Fruit fly (Drosophila melanogaster) whole organism, prepupa: ENCODE data around the gene sing.

Experiments used
- CG10631 ChIP-seq: fragments of 200-800 bp; sonication (Bioruptor generic); optimal IDR thresholded peaks from 2 replicates; lab custom pipeline; 2016; ENCODE audit warnings: missing biosample characterization, missing genetic modification characterization
- CG10669 ChIP-seq: fragments of 200-800 bp; sonication (Bioruptor generic); optimal IDR thresholded peaks from 3 replicates; lab custom pipeline; 2018; ENCODE audit warnings: missing biosample characterization, mild to moderate bottlenecking, missing genetic modification characterization, moderate library complexity
- CG11294 ChIP-seq: fragments of 200-800 bp; sonication (Bioruptor generic); IDR thresholded peaks from 2 replicates; pipeline ENCODE4 v1.3.6; 2022; ENCODE audit warnings: missing biosample characterization, missing genetic modification characterization
- CG11902 ChIP-seq: fragments of 200-800 bp; sonication (Bioruptor generic); optimal IDR thresholded peaks from 3 replicates; lab custom pipeline; 2016; ENCODE audit warnings: missing biosample characterization, missing genetic modification characterization
- CG15336 ChIP-seq: fragments of 200-800 bp; sonication (Bioruptor generic); IDR thresholded peaks from 2 replicates; pipeline ENCODE4 v1.3.6; 2022; ENCODE audit warnings: missing biosample characterization, missing genetic modification characterization
- CG3032 ChIP-seq: fragments of 200-800 bp; optimal IDR thresholded peaks from 2 replicates; lab custom pipeline; 2019; ENCODE audit warnings: missing biosample characterization, mild to moderate bottlenecking, missing genetic modification characterization, moderate library complexity
- CG32006 ChIP-seq: fragments of 200-800 bp; sonication (Bioruptor generic); optimal IDR thresholded peaks from 3 replicates; lab custom pipeline; 2017; ENCODE audit warnings: missing biosample characterization, mild to moderate bottlenecking, missing genetic modification characterization
- CG4318 ChIP-seq: fragments of 200-800 bp; sonication (Bioruptor generic); optimal IDR thresholded peaks from 3 replicates; lab custom pipeline; 2017; ENCODE audit warnings: missing biosample characterization, mild to moderate bottlenecking, missing genetic modification characterization
- CG6163 ChIP-seq: fragments of 200-800 bp; sonication (Bioruptor generic); IDR thresholded peaks from 3 replicates; pipeline ENCODE4 v1.3.6; 2022; ENCODE audit warnings: missing biosample characterization, missing genetic modification characterization
- CG6792 ChIP-seq: fragments of 200-800 bp; sonication (Bioruptor generic); optimal IDR thresholded peaks from 3 replicates; lab custom pipeline; 2016; ENCODE audit warnings: missing biosample characterization, missing genetic modification characterization
- CG6808 ChIP-seq: fragments of 200-800 bp; sonication (Bioruptor generic); optimal IDR thresholded peaks from 3 replicates; lab custom pipeline; 2017; ENCODE audit warnings: missing biosample characterization, missing genetic modification characterization, mild to moderate bottlenecking, moderate library complexity, missing genetic modification reagents
- CG8119 ChIP-seq: fragments of 200-800 bp; sonication (Bioruptor generic); IDR thresholded peaks from 3 replicates; pipeline ENCODE4 v1.3.6; 2022; ENCODE audit warnings: missing biosample characterization, missing genetic modification characterization
- CG8319 ChIP-seq: fragments of 200-800 bp; sonication (Bioruptor generic); optimal IDR thresholded peaks from 3 replicates; lab custom pipeline; 2016; ENCODE audit warnings: missing biosample characterization, missing genetic modification characterization
- CG8632 ChIP-seq: fragments of 200-800 bp; sonication (Bioruptor generic); optimal IDR thresholded peaks from 3 replicates; lab custom pipeline; 2016; ENCODE audit warnings: missing biosample characterization, missing genetic modification characterization
- Eip75B ChIP-seq: fragments of 200-800 bp; sonication (Bioruptor generic); optimal IDR thresholded peaks from 3 replicates; lab custom pipeline; 2016; ENCODE audit warnings: missing biosample characterization, missing genetic modification characterization
- Eip78C ChIP-seq: fragments of 200-800 bp; sonication (Bioruptor generic); peaks from one replicate; lab custom pipeline; 2016; ENCODE audit warnings: missing biosample characterization, missing genetic modification characterization
- Eip93F ChIP-seq: fragments of 200-800 bp; sonication (Bioruptor generic); optimal IDR thresholded peaks from 2 replicates; lab custom pipeline; 2016; ENCODE audit warnings: missing biosample characterization, mild to moderate bottlenecking, missing genetic modification characterization
- Ets21C ChIP-seq: fragments of 200-800 bp; sonication (Bioruptor generic); optimal IDR thresholded peaks from 3 replicates; lab custom pipeline; 2016; ENCODE audit warnings: missing biosample characterization, missing genetic modification characterization
- Ets96B ChIP-seq: fragments of 200-800 bp; optimal IDR thresholded peaks from 2 replicates; lab custom pipeline; 2019; ENCODE audit warnings: missing biosample characterization, mild to moderate bottlenecking, missing genetic modification characterization, moderate library complexity
- Gug ChIP-seq: fragments of 200-800 bp; sonication (Bioruptor generic); IDR thresholded peaks from 2 replicates; pipeline ENCODE4 v1.3.6; 2022; ENCODE audit warnings: missing biosample characterization, missing genetic modification characterization
- Hr38 ChIP-seq: sonication (Bioruptor generic); optimal IDR thresholded peaks from 2 replicates; lab custom pipeline; 2016; ENCODE audit warnings: missing biosample characterization, missing genetic modification characterization
- Hr39 ChIP-seq: fragments of 200-800 bp; sonication (Bioruptor generic); optimal IDR thresholded peaks from 2 replicates; lab custom pipeline; 2016; ENCODE audit warnings: missing biosample characterization, missing genetic modification characterization
- Hr4 ChIP-seq: fragments of 200-800 bp; sonication (Bioruptor generic); optimal IDR thresholded peaks from 3 replicates; lab custom pipeline; 2016; ENCODE audit warnings: missing biosample characterization, missing genetic modification characterization
- Sox102F ChIP-seq: fragments of 200-800 bp; sonication (Bioruptor generic); optimal IDR thresholded peaks from 2 replicates; lab custom pipeline; 2016; ENCODE audit warnings: missing biosample characterization, mild to moderate bottlenecking, missing genetic modification characterization
- Sox15 ChIP-seq: fragments of 200-800 bp; sonication (Bioruptor generic); optimal IDR thresholded peaks from 3 replicates; lab custom pipeline; 2016; ENCODE audit warnings: missing biosample characterization, missing genetic modification characterization
- achi ChIP-seq: fragments of 200-800 bp; sonication (Bioruptor generic); optimal IDR thresholded peaks from 3 replicates; lab custom pipeline; 2016; ENCODE audit warnings: missing biosample characterization, missing genetic modification characterization
- dsx ChIP-seq: fragments of 200-800 bp; optimal IDR thresholded peaks from 3 replicates; lab custom pipeline; 2019; ENCODE audit warnings: missing biosample characterization, mild to moderate bottlenecking, missing genetic modification characterization, moderate library complexity; ENCODE audit not compliant: poor library complexity, severe bottlenecking
- esn ChIP-seq: fragments of 200-800 bp; sonication (Bioruptor generic); optimal IDR thresholded peaks from 2 replicates; lab custom pipeline; 2016; ENCODE audit warnings: missing biosample characterization, mild to moderate bottlenecking, missing genetic modification characterization, moderate library complexity
- fd85E ChIP-seq: fragments of 200-800 bp; sonication (Bioruptor generic); optimal IDR thresholded peaks from 3 replicates; lab custom pipeline; 2016; ENCODE audit warnings: missing biosample characterization, missing genetic modification characterization
- lz ChIP-seq: fragments of 200-800 bp; sonication (Bioruptor generic); optimal IDR thresholded peaks from 3 replicates; lab custom pipeline; 2016; ENCODE audit warnings: missing biosample characterization, missing genetic modification characterization
- net ChIP-seq: fragments of 200-800 bp; sonication (Bioruptor generic); optimal IDR thresholded peaks from 3 replicates; lab custom pipeline; 2016; ENCODE audit warnings: missing biosample characterization, missing genetic modification characterization
- salr ChIP-seq, 2 experiments: fragments of 200-800 bp; sonication (Bioruptor generic); optimal IDR thresholded peaks; 3 replicates each; lab custom pipeline; 2016 to 2018; ENCODE audit warnings: missing biosample characterization in 2 of 2, missing genetic modification characterization in 2 of 2, mild to moderate bottlenecking in 1 of 2
- ss ChIP-seq, 2 experiments: fragments of 200-800 bp; sonication (Bioruptor generic); optimal IDR thresholded peaks; 2 replicates in 1 of 2; 3 replicates in 1 of 2; lab custom pipeline; 2017 to 2018; ENCODE audit warnings: mild to moderate bottlenecking in 2 of 2, missing biosample characterization in 2 of 2, missing genetic modification characterization in 2 of 2, moderate library complexity in 1 of 2
- svp ChIP-seq: fragments of 200-800 bp; sonication (Bioruptor generic); peaks from one replicate; lab custom pipeline; 2016; ENCODE audit warnings: missing biosample characterization, missing genetic modification characterization
- vri ChIP-seq: fragments of 200-800 bp; sonication (Bioruptor generic); optimal IDR thresholded peaks from 3 replicates; lab custom pipeline; 2016; ENCODE audit warnings: missing biosample characterization, mild to moderate bottlenecking, missing genetic modification characterization

sing gene

DNA sequence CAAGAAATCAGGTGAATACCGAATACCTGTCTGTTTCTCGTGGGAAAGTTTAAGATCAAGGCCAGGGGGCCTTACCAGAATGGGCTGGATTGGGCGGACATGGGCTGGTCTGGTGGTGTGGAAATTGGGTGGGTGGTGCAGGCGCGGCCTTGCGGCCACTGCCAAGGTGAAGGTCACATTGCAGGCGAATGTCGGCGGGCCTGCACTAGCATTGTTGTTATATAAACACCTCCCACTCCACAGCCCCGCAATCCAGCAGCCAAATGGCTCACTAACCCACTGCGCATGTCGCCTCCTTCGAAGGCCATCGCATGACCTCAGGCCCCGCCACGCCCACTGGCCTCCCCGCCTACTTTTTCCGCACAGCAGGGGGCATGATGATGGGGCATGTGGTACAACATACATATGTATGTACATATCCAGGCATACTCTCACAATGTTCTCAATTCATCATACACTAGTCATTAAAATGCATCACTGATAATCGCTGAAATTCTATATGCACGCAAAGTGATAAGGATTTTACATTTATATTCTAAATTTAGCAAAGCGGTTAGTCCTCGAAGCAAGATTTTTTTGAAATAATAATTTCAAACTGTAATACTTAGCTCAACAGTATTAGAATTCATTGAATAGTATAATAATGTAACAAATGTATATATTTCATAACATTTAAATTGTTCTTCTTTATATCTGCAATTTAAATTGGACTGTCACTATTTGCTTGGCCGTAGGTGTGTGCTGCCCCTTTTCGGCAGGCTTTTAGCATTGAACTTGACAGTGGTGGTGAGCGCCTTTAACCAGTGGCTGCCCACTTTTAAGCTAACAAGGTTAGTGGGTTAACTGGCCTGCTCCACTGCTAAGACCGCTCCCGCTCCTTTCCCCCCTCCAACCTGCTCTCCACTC is 17.8 kb downstream of the sing start (continued):
- TF ChIP-seq CG10669 (no peak), ss (GFP tag; optimal IDR thresholded peaks at IDR 0.05; lab: Kevin White, UChicago) (no peak), Sox102F (no peak), CG3032 (tag; lab: Kevin White, UChicago) (no peak), CG6163 (no peak)

DNA sequence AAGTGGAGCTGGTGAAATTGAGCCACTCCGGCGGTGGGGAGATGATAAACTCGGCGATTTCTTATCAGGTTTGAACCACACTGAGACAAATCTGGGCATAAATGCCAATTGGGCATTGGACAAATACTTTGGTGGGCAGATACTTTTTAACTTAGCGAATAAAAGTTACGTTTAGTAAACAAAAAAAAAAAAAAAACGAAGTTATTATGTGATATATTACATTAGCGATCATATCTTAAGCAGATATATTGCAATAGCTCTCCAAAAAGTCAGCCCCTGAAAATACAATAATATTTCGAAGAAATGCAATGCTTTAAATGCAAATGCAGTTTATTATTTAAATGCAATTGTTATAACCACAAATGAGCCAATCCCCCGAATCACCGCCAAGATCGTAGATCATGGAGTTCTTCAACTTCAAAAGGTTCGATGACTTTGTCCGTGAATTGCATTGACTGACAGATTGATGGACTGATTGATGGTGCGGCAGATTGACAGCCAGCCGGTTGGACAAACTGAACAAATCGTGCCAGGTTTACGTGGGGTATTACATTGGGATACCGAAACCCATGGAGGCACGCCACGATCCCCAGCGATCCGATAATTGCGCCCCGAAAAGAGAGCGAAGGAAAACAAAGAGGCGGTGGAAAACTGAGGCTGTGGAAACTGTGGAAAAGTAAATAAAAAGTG is 18.9 kb downstream of the sing start:
- TF ChIP-seq CG8632 (GFP tag; lab: Kevin White, UChicago) (no peak), dsx (GFP tag; lab: Kevin White, UChicago) (no peak), Gug (GFP tag; lab: Robert Waterston, UW) (no peak), Eip78C (GFP tag; lab: Kevin White, UChicago) (peak; percentile 52), Sox102F (no peak), CG32006 (GFP tag; lab: Kevin White, UChicago) (peak; percentile 50), Hr4 (GFP tag; lab: Kevin White, UChicago) (peak; percentile 36), CG4318 (peak; percentile 11), CG15336 (GFP tag; lab: Robert Waterston, UW) (0 out of 2 replicates have a peak, but pooled peaks have one; percentile 19), CG8119 (GFP tag; lab: Robert Waterston, UW) (no peak), svp (GFP tag; lab: Kevin White, UChicago) (peak; percentile 46)

DNA sequence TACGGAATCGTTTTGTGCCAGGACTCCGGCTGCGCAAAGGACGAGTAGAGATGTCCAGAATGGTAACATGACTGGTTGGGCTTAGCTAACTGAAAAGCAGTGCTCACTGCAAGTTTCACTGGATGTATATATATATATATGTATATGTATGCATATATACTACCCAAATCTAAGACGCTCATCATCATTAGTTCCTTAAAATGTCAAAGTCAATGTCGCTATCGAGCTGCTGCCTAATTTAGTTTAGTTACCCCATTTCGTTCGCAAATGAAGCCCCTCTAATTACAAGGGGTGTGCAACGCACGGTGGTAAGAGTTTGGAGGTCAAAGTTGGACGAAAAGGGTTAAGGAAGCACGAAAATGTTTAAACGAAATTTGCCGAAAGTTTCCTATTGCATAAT is 21.0 kb downstream of the sing start, which contains the start of gene CG9676:
Gene CG9676, minus strand, starts transcription at position 101 of the 400 bp plus-strand sequence.
- no peak for TF ChIP-seq Hr38 (GFP tag; lab: Kevin White, UChicago)
- no peak for TF ChIP-seq CG8119 (GFP tag; lab: Robert Waterston, UW)
- no peak for TF ChIP-seq lz (GFP tag; lab: Kevin White, UChicago)
- no peak for TF ChIP-seq CG10631
- no peak for TF ChIP-seq Eip75B (GFP tag; lab: Kevin White, UChicago)
- no peak for TF ChIP-seq Ets21C (GFP tag; lab: Kevin White, UChicago)
- TF ChIP-seq Hr39 (GFP tag; lab: Kevin White, UChicago), result no peak
- TF ChIP-seq Ets96B (tag; lab: Kevin White, UChicago), result no peak
- no peak for TF ChIP-seq CG8319
- TF ChIP-seq fd85E (GFP tag; lab: Kevin White, UChicago), result no peak
- no peak for TF ChIP-seq esn (GFP tag; lab: Kevin White, UChicago)
- no peak for TF ChIP-seq CG11294 (GFP tag; lab: Robert Waterston, UW)
- TF ChIP-seq CG6808 (GFP tag; lab: Kevin White, UChicago), result no peak
- no peak for TF ChIP-seq salr (GFP tag; optimal IDR thresholded peaks at IDR 0.05; lab: Kevin White, UChicago)
- no peak for TF ChIP-seq CG15336 (GFP tag; lab: Robert Waterston, UW)
- TF ChIP-seq, all 60 proteins: peak for 0

DNA sequence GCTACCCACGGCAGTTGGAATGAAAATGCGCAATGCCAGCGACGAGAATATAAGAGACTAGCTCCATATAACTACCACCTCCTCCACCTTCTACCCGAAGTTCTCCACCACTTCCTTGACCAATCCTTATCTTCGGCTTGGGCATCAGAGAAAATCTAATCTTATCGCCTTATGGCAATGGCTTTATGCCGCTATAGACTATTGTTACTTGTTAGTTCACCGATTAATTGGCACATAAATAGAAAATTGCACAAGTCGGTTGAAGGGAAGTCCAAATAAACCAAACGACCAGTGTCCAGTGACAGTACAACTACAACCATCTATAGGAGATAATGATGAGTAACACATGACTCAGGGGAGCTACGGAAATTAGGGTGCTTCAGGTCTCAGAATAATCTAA is 22.8 kb downstream of the sing start, which contains the start of gene sphe:
Gene sphe, minus strand, starts transcription at position 32 of the 400 bp plus-strand sequence.
- TF ChIP-seq vri (peak; percentile 84), Eip93F (GFP tag; lab: Kevin White, UChicago) (no peak)

DNA sequence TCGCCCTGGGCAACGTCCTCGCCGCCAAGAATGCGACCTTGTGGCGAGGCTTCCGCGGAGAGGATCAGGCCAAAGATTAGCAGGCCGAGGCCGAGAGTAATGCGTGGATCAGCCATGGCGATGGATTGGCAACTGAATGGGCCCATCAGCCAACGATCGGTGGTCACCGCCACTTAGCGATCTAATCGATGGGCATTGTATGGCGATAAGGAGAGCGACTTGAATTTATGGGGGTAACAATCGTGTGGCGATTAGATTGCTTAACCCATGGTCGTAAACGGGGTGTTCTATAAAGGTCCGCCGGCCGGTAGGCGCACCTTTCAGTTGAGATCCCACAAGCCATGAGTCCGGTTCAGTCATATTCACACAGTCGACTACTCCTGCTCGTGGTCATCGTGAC is 24.6 kb downstream of the sing start, which contains the start of the genes CG9673 and CG4653:
Gene CG9673, minus strand, starts transcription at position 138 of the 400 bp plus-strand sequence.
Gene CG4653, plus strand, starts transcription at position 335 of the 400 bp plus-strand sequence.
- TF ChIP-seq CG6792 (GFP tag; lab: Kevin White, UChicago) (no peak), Ets21C (GFP tag; lab: Kevin White, UChicago) (no peak), achi (GFP tag; lab: Kevin White, UChicago) (no peak), vri (peak; percentile 38), CG11902 (GFP tag; lab: Kevin White, UChicago) (no peak), net (GFP tag; lab: Kevin White, UChicago) (no peak), Sox102F (no peak), Ets96B (tag; lab: Kevin White, UChicago) (no peak), Sox15 (GFP tag; lab: Kevin White, UChicago) (no peak)
